Fruit fly (Drosophila melanogaster): ENCODE results near the gene Cpr67Fa1.

DNA sequence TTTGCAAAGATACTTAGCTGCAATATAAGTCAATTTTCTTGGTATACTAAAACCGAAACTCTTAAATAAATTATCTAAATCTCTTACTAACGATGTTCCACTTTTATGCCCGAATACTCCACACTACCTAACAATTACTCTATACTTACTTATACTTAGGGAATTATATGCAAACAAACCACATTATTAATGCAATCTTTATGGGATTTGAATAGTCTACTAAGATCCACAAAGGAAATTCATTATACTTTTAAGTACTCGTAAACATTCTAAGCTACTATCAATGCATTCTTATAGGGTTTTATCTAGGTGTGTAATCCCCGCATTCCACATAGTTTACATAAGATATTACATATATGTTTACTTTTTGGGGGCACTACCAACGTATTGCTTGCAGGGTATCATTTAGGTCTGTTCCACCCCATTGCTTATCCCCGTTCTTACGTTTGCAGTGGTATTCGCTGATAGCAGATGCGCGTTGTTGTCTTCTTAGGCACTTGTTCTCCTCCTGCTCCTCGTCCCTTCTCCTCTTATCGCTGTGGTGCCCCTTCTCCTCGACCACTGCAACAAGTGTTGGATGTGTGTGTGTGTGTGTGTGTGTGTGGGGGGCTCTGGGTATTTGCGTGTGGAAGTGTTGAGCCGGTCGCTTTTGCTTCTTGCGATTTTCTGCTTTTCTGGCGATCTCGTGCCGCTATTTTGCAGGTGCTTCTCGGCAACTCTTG is 7.9 kb downstream of the Cpr67Fa1 start:
- TF ChIP-seq CTCF (optimal IDR thresholded peaks at IDR 0.05), result no peak
- no peak for TF ChIP-seq CG8478 (optimal IDR thresholded peaks at IDR 0.05)

Measured in S2 (cell line).